Fruit fly (Drosophila melanogaster) whole organism, prepupa: ENCODE results near the gene Mo25.
A peak's percentile ranks its signal among the peaks of the same experiment; 100 is the strongest.

ENCODE experiments used
- Blimp-1 ChIP-seq: fragments of 200-800 bp; sonication (Bioruptor generic); optimal IDR thresholded peaks from 3 replicates; lab custom pipeline; 2017; ENCODE audit warnings: missing biosample characterization, missing genetic modification characterization, mild to moderate bottlenecking, moderate library complexity, missing genetic modification reagents
- CG10631 ChIP-seq: fragments of 200-800 bp; sonication (Bioruptor generic); optimal IDR thresholded peaks from 2 replicates; lab custom pipeline; 2016; ENCODE audit warnings: missing biosample characterization, missing genetic modification characterization
- CG10669 ChIP-seq: fragments of 200-800 bp; sonication (Bioruptor generic); optimal IDR thresholded peaks from 3 replicates; lab custom pipeline; 2018; ENCODE audit warnings: missing biosample characterization, mild to moderate bottlenecking, missing genetic modification characterization, moderate library complexity
- CG11762 ChIP-seq: fragments of 200-800 bp; sonication (Bioruptor generic); optimal IDR thresholded peaks from 3 replicates; lab custom pipeline; 2016; ENCODE audit warnings: missing biosample characterization, missing genetic modification characterization; ENCODE audit not compliant: insufficient read depth
- CG11902 ChIP-seq: fragments of 200-800 bp; sonication (Bioruptor generic); optimal IDR thresholded peaks from 3 replicates; lab custom pipeline; 2016; ENCODE audit warnings: missing biosample characterization, missing genetic modification characterization
- CG15336 ChIP-seq: fragments of 200-800 bp; sonication (Bioruptor generic); IDR thresholded peaks from 2 replicates; pipeline ENCODE4 v1.3.6; 2022; ENCODE audit warnings: missing biosample characterization, missing genetic modification characterization
- CG31627 ChIP-seq: fragments of 200-800 bp; sonication (Bioruptor generic); optimal IDR thresholded peaks from 3 replicates; lab custom pipeline; 2016; ENCODE audit warnings: missing biosample characterization, missing genetic modification characterization
- CG32006 ChIP-seq: fragments of 200-800 bp; sonication (Bioruptor generic); optimal IDR thresholded peaks from 3 replicates; lab custom pipeline; 2017; ENCODE audit warnings: missing biosample characterization, mild to moderate bottlenecking, missing genetic modification characterization
- CG3919 ChIP-seq: fragments of 200-800 bp; sonication (Bioruptor generic); optimal IDR thresholded peaks from 3 replicates; lab custom pipeline; 2016; ENCODE audit warnings: missing biosample characterization, missing genetic modification characterization
- CG4318 ChIP-seq: fragments of 200-800 bp; sonication (Bioruptor generic); optimal IDR thresholded peaks from 3 replicates; lab custom pipeline; 2017; ENCODE audit warnings: missing biosample characterization, mild to moderate bottlenecking, missing genetic modification characterization
- CG6163 ChIP-seq: fragments of 200-800 bp; sonication (Bioruptor generic); IDR thresholded peaks from 3 replicates; pipeline ENCODE4 v1.3.6; 2022; ENCODE audit warnings: missing biosample characterization, missing genetic modification characterization
- CG6276 ChIP-seq: fragments of 200-800 bp; sonication (Bioruptor generic); optimal IDR thresholded peaks from 2 replicates; lab custom pipeline; 2017; ENCODE audit warnings: missing biosample characterization, mild to moderate bottlenecking, missing genetic modification characterization
- CG6792 ChIP-seq: fragments of 200-800 bp; sonication (Bioruptor generic); optimal IDR thresholded peaks from 3 replicates; lab custom pipeline; 2016; ENCODE audit warnings: missing biosample characterization, missing genetic modification characterization
- CG6808 ChIP-seq: fragments of 200-800 bp; sonication (Bioruptor generic); optimal IDR thresholded peaks from 3 replicates; lab custom pipeline; 2017; ENCODE audit warnings: missing biosample characterization, missing genetic modification characterization, mild to moderate bottlenecking, moderate library complexity, missing genetic modification reagents
- CG6854 ChIP-seq: fragments of 200-800 bp; sonication (Bioruptor generic); optimal IDR thresholded peaks from 2 replicates; lab custom pipeline; 2017; ENCODE audit warnings: missing biosample characterization, mild to moderate bottlenecking, missing genetic modification characterization
- CG7368 ChIP-seq: fragments of 200-800 bp; sonication (Bioruptor generic); optimal IDR thresholded peaks from 3 replicates; lab custom pipeline; 2016; ENCODE audit warnings: missing biosample characterization, missing genetic modification characterization
- CG8119 ChIP-seq: fragments of 200-800 bp; sonication (Bioruptor generic); IDR thresholded peaks from 3 replicates; pipeline ENCODE4 v1.3.6; 2022; ENCODE audit warnings: missing biosample characterization, missing genetic modification characterization
- CG8319 ChIP-seq: fragments of 200-800 bp; sonication (Bioruptor generic); optimal IDR thresholded peaks from 3 replicates; lab custom pipeline; 2016; ENCODE audit warnings: missing biosample characterization, missing genetic modification characterization
- CG8632 ChIP-seq: fragments of 200-800 bp; sonication (Bioruptor generic); optimal IDR thresholded peaks from 3 replicates; lab custom pipeline; 2016; ENCODE audit warnings: missing biosample characterization, missing genetic modification characterization
- CG9139 ChIP-seq: fragments of 200-800 bp; sonication (Bioruptor generic); optimal IDR thresholded peaks from 3 replicates; lab custom pipeline; 2017; ENCODE audit warnings: missing biosample characterization, mild to moderate bottlenecking, missing genetic modification characterization
- Eip75B ChIP-seq: fragments of 200-800 bp; sonication (Bioruptor generic); optimal IDR thresholded peaks from 3 replicates; lab custom pipeline; 2016; ENCODE audit warnings: missing biosample characterization, missing genetic modification characterization
- Eip78C ChIP-seq: fragments of 200-800 bp; sonication (Bioruptor generic); peaks from one replicate; lab custom pipeline; 2016; ENCODE audit warnings: missing biosample characterization, missing genetic modification characterization
- Eip93F ChIP-seq: fragments of 200-800 bp; sonication (Bioruptor generic); optimal IDR thresholded peaks from 2 replicates; lab custom pipeline; 2016; ENCODE audit warnings: missing biosample characterization, mild to moderate bottlenecking, missing genetic modification characterization
- Ets21C ChIP-seq: fragments of 200-800 bp; sonication (Bioruptor generic); optimal IDR thresholded peaks from 3 replicates; lab custom pipeline; 2016; ENCODE audit warnings: missing biosample characterization, missing genetic modification characterization
- Ets96B ChIP-seq: fragments of 200-800 bp; optimal IDR thresholded peaks from 2 replicates; lab custom pipeline; 2019; ENCODE audit warnings: missing biosample characterization, mild to moderate bottlenecking, missing genetic modification characterization, moderate library complexity
- Gug ChIP-seq: fragments of 200-800 bp; sonication (Bioruptor generic); IDR thresholded peaks from 2 replicates; pipeline ENCODE4 v1.3.6; 2022; ENCODE audit warnings: missing biosample characterization, missing genetic modification characterization
- Hr38 ChIP-seq: sonication (Bioruptor generic); optimal IDR thresholded peaks from 2 replicates; lab custom pipeline; 2016; ENCODE audit warnings: missing biosample characterization, missing genetic modification characterization
- Hr39 ChIP-seq: fragments of 200-800 bp; sonication (Bioruptor generic); optimal IDR thresholded peaks from 2 replicates; lab custom pipeline; 2016; ENCODE audit warnings: missing biosample characterization, missing genetic modification characterization
- Hr4 ChIP-seq: fragments of 200-800 bp; sonication (Bioruptor generic); optimal IDR thresholded peaks from 3 replicates; lab custom pipeline; 2016; ENCODE audit warnings: missing biosample characterization, missing genetic modification characterization
- Lpt ChIP-seq: fragments of 200-800 bp; sonication (Bioruptor generic); optimal IDR thresholded peaks from 3 replicates; lab custom pipeline; 2016; ENCODE audit warnings: missing biosample characterization, missing genetic modification characterization
- Met ChIP-seq: fragments of 200-800 bp; sonication (Bioruptor generic); optimal IDR thresholded peaks from 3 replicates; lab custom pipeline; 2016; ENCODE audit warnings: missing biosample characterization, missing genetic modification characterization
- OdsH ChIP-seq: fragments of 200-800 bp; sonication (Bioruptor generic); optimal IDR thresholded peaks from 3 replicates; lab custom pipeline; 2016; ENCODE audit warnings: missing biosample characterization, missing genetic modification characterization
- Smox ChIP-seq: fragments of 200-800 bp; sonication (Bioruptor generic); optimal IDR thresholded peaks from 3 replicates; lab custom pipeline; 2016; ENCODE audit warnings: missing biosample characterization, missing genetic modification characterization
- Sox102F ChIP-seq: fragments of 200-800 bp; sonication (Bioruptor generic); optimal IDR thresholded peaks from 2 replicates; lab custom pipeline; 2016; ENCODE audit warnings: missing biosample characterization, mild to moderate bottlenecking, missing genetic modification characterization
- Sox14 ChIP-seq: fragments of 200-800 bp; sonication (Bioruptor generic); optimal IDR thresholded peaks from 3 replicates; lab custom pipeline; 2016; ENCODE audit warnings: missing biosample characterization, missing genetic modification characterization
- achi ChIP-seq: fragments of 200-800 bp; sonication (Bioruptor generic); optimal IDR thresholded peaks from 3 replicates; lab custom pipeline; 2016; ENCODE audit warnings: missing biosample characterization, missing genetic modification characterization
- acj6 ChIP-seq: fragments of 200-800 bp; sonication (Bioruptor generic); optimal IDR thresholded peaks from 3 replicates; lab custom pipeline; 2016; ENCODE audit warnings: missing biosample characterization, missing genetic modification characterization
- cyc ChIP-seq: fragments of 200-800 bp; sonication (Bioruptor generic); optimal IDR thresholded peaks from 3 replicates; lab custom pipeline; 2016; ENCODE audit warnings: missing biosample characterization, missing genetic modification characterization
- dsx ChIP-seq: fragments of 200-800 bp; optimal IDR thresholded peaks from 3 replicates; lab custom pipeline; 2019; ENCODE audit warnings: missing biosample characterization, mild to moderate bottlenecking, missing genetic modification characterization, moderate library complexity; ENCODE audit not compliant: poor library complexity, severe bottlenecking
- esn ChIP-seq: fragments of 200-800 bp; sonication (Bioruptor generic); optimal IDR thresholded peaks from 2 replicates; lab custom pipeline; 2016; ENCODE audit warnings: missing biosample characterization, mild to moderate bottlenecking, missing genetic modification characterization, moderate library complexity
- fd85E ChIP-seq: fragments of 200-800 bp; sonication (Bioruptor generic); optimal IDR thresholded peaks from 3 replicates; lab custom pipeline; 2016; ENCODE audit warnings: missing biosample characterization, missing genetic modification characterization
- fkh ChIP-seq: fragments of 200-800 bp; sonication (Bioruptor generic); optimal IDR thresholded peaks from 3 replicates; lab custom pipeline; 2017; ENCODE audit warnings: missing biosample characterization, mild to moderate bottlenecking, missing genetic modification characterization, moderate library complexity
- lz ChIP-seq: fragments of 200-800 bp; sonication (Bioruptor generic); optimal IDR thresholded peaks from 3 replicates; lab custom pipeline; 2016; ENCODE audit warnings: missing biosample characterization, missing genetic modification characterization
- pdm3 ChIP-seq: fragments of 200-800 bp; sonication (Bioruptor generic); optimal IDR thresholded peaks from 3 replicates; lab custom pipeline; 2016; ENCODE audit warnings: missing biosample characterization, missing genetic modification characterization
- salr ChIP-seq, 2 experiments: fragments of 200-800 bp; sonication (Bioruptor generic); optimal IDR thresholded peaks; 3 replicates each; lab custom pipeline; 2016 to 2018; ENCODE audit warnings: missing biosample characterization in 2 of 2, missing genetic modification characterization in 2 of 2, mild to moderate bottlenecking in 1 of 2
- spab ChIP-seq: fragments of 200-800 bp; sonication (Bioruptor generic); optimal IDR thresholded peaks from 2 replicates; lab custom pipeline; 2017; ENCODE audit warnings: missing biosample characterization, mild to moderate bottlenecking, missing genetic modification characterization, missing genetic modification reagents
- svp ChIP-seq: fragments of 200-800 bp; sonication (Bioruptor generic); peaks from one replicate; lab custom pipeline; 2016; ENCODE audit warnings: missing biosample characterization, missing genetic modification characterization
- topi ChIP-seq: fragments of 200-800 bp; sonication (Bioruptor generic); optimal IDR thresholded peaks from 3 replicates; lab custom pipeline; 2016; ENCODE audit warnings: missing biosample characterization, missing genetic modification characterization

Mo25 gene

DNA sequence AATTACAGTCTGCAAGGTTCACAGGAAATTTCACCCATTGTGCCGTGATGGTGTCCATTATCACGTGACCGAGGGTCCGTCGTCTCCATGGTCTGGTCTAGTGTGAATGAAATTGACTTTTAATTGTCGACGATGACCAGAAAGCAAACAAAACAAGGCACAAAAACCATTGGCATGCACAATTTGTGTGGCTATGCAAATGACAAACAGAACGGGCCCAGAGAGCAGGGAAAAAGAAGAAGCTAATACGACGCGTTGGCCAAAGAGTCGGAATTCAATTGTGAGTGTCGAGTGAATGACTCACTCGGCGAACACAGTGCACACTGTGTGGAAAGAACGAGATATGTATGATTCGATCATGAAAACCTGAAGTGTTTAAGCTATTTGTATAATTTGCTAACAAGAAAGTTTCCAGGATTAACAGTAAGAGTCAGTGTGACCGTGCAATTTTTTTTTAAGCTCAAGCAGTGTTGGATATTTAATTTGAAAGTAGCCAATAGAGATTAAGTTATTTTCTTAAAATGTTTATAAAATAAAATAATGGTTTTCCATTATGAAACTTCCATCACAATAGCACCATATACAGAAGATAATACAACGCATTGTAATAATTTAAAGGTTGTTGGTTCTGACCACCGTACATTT is 20.4 kb upstream of the Mo25 start:
- no peak for TF ChIP-seq Blimp-1
- TF ChIP-seq Sox102F (GFP tag; lab: Kevin White, UChicago): no peak
- TF ChIP-seq Met (GFP tag; lab: Kevin White, UChicago): peak; percentile 19
- peak; percentile 25 for TF ChIP-seq OdsH (GFP tag; lab: Kevin White, UChicago)
- TF ChIP-seq CG4318 (GFP tag; lab: Kevin White, UChicago): no peak
- no peak for TF ChIP-seq CG9139 (GFP tag; lab: Kevin White, UChicago)
- no peak for TF ChIP-seq CG8632 (GFP tag; lab: Kevin White, UChicago)
- no peak for TF ChIP-seq CG6276 (GFP tag; lab: Kevin White, UChicago)
- no peak for TF ChIP-seq Lpt (GFP tag; lab: Kevin White, UChicago)
- TF ChIP-seq Ets21C: no peak
- TF ChIP-seq dsx (GFP tag; lab: Kevin White, UChicago): no peak
- TF ChIP-seq CG15336 (GFP tag; lab: Robert Waterston, UW): no peak
- TF ChIP-seq CG7368 (GFP tag; lab: Kevin White, UChicago): no peak
- peak; percentile 13 for TF ChIP-seq topi
- peak; percentile 60 for TF ChIP-seq Eip78C (GFP tag; lab: Kevin White, UChicago)
- TF ChIP-seq CG32006 (GFP tag; lab: Kevin White, UChicago): peak; percentile 51
- no peak for TF ChIP-seq pdm3
- TF ChIP-seq lz (GFP tag; lab: Kevin White, UChicago): no peak
- TF ChIP-seq salr (GFP tag; optimal IDR thresholded peaks at IDR 0.05; lab: Kevin White, UChicago): peak in 1 of 2 experiments; percentile 11
- no peak for TF ChIP-seq CG8319 (GFP tag; lab: Kevin White, UChicago)
- no peak for TF ChIP-seq spab (GFP tag; lab: Kevin White, UChicago)
- TF ChIP-seq Hr39 (GFP tag; lab: Kevin White, UChicago): no peak
- TF ChIP-seq svp (GFP tag; lab: Kevin White, UChicago): no peak
- TF ChIP-seq Hr4 (GFP tag; lab: Kevin White, UChicago): peak; percentile 52
- TF ChIP-seq CG11902 (GFP tag; lab: Kevin White, UChicago): no peak
- peak; percentile 4 for TF ChIP-seq achi (GFP tag; lab: Kevin White, UChicago)
- no peak for TF ChIP-seq Smox (GFP tag; lab: Kevin White, UChicago)
- no peak for TF ChIP-seq CG6808
- peak; percentile 24; the same call in 1 of the 3 replicates for TF ChIP-seq CG6163 (GFP tag; lab: Robert Waterston, UW)
- no peak for TF ChIP-seq CG10669
- no peak for TF ChIP-seq Eip93F
- TF ChIP-seq CG31627: no peak
- TF ChIP-seq Gug (GFP tag; lab: Robert Waterston, UW): no peak
- peak; percentile 15 for TF ChIP-seq esn
- TF ChIP-seq Hr38 (GFP tag; lab: Kevin White, UChicago): no peak
- peak; percentile 13 for TF ChIP-seq CG10631 (GFP tag; lab: Kevin White, UChicago)
- no peak for TF ChIP-seq Sox14 (GFP tag; lab: Kevin White, UChicago)
- TF ChIP-seq, all 60 proteins: peak for 11

DNA sequence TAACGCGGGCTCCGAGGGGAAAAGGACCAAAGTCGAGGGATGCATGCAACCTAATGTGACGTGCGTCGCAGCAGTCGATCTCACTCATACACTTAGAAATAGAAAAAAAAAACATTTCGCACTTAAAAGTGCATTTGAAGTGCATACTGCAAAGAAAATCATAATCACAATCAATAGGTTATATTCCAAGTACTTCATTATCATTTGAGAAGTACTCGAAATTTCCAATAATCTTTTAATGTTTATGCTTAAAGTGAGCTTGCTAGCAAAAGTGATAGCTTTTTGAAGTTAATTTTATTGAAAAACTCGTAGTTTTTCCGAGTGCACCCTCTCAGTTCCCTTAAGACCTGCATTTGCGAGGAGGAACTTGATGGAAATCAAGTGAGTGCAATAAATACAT is 19.3 kb upstream of the Mo25 start:
- TF ChIP-seq acj6 (peak; percentile 35), Eip75B (GFP tag; lab: Kevin White, UChicago) (peak; percentile 33), cyc (GFP tag; lab: Kevin White, UChicago) (peak; percentile 21), salr (GFP tag; optimal IDR thresholded peaks at IDR 0.05; lab: Kevin White, UChicago) (no peak), CG6792 (GFP tag; lab: Kevin White, UChicago) (peak; percentile 29), spab (GFP tag; lab: Kevin White, UChicago) (peak; percentile 16), Gug (GFP tag; lab: Robert Waterston, UW) (no peak), Eip78C (GFP tag; lab: Kevin White, UChicago) (peak; percentile 59), CG11762 (GFP tag; lab: Kevin White, UChicago) (peak; percentile 16), CG10631 (GFP tag; lab: Kevin White, UChicago) (peak; percentile 28), Ets96B (tag; lab: Kevin White, UChicago) (peak; percentile 45), fkh (no peak), Lpt (GFP tag; lab: Kevin White, UChicago) (no peak), CG8319 (GFP tag; lab: Kevin White, UChicago) (peak; percentile 6), CG10669 (peak; percentile 23), CG6163 (GFP tag; lab: Robert Waterston, UW) (0 out of 3 replicates have a peak, but pooled peaks have one; percentile 13), dsx (GFP tag; lab: Kevin White, UChicago) (no peak), lz (GFP tag; lab: Kevin White, UChicago) (peak; percentile 8), CG3919 (GFP tag; lab: Kevin White, UChicago) (peak; percentile 24), CG6854 (no peak), Sox14 (GFP tag; lab: Kevin White, UChicago) (peak; percentile 0), CG32006 (GFP tag; lab: Kevin White, UChicago) (no peak), fd85E (no peak), Smox (GFP tag; lab: Kevin White, UChicago) (no peak), CG8119 (peak; percentile 23; the same call in 1 of the 3 replicates), CG6276 (GFP tag; lab: Kevin White, UChicago) (no peak), achi (GFP tag; lab: Kevin White, UChicago) (peak; percentile 31), topi (peak; percentile 34)
